Worm (Caenorhabditis elegans) whole organism, L1 larva: ENCODE results near the gene T22B7.4.

Experiments used
- C04F5.9 ChIP-seq: sonication (generic microtip); optimal IDR thresholded peaks from 2 replicates; lab custom pipeline; 2016; ENCODE audit warnings: missing genetic modification characterization, missing compliant biosample characterization
- C34B4.2 ChIP-seq: sonication (generic microtip); optimal IDR thresholded peaks from 2 replicates; lab custom pipeline; 2017; ENCODE audit warnings: mild to moderate bottlenecking, missing genetic modification characterization, missing compliant biosample characterization
- blmp-1 ChIP-seq: fragments of 150-350 bp; optimal IDR thresholded peaks from 2 replicates; lab custom pipeline; 2014; ENCODE audit warnings: missing biosample characterization, missing genetic modification characterization
- ceh-82 ChIP-seq, 3 experiments: fragments of 150-350 bp in 1 of 3; sonication (generic microtip) in 2 of 3; optimal IDR thresholded peaks; 2 replicates each; lab custom pipeline; 2014 to 2017; ENCODE audit warnings: missing biosample characterization in 3 of 3, missing genetic modification characterization in 3 of 3
- ceh-88 ChIP-seq: fragments of 200-800 bp; sonication (Bioruptor generic); IDR thresholded peaks from 2 replicates; pipeline ENCODE4 v1.3.6; 2022; ENCODE audit warnings: missing genetic modification characterization, missing compliant biosample characterization
- efl-1 ChIP-seq, 4 experiments: fragments of 150-350 bp; optimal IDR thresholded peaks in 3 of 4; peaks in 1 of 4; 1 replicate in 1 of 4; 2 replicates in 3 of 4; lab custom pipeline; 2014; ENCODE audit warnings: missing biosample characterization in 2 of 4, missing genetic modification characterization in 2 of 4, missing genetic modification reagents in 2 of 4
- elt-2 ChIP-seq: sonication (generic microtip); optimal IDR thresholded peaks from 2 replicates; lab custom pipeline; 2016; ENCODE audit warnings: missing genetic modification characterization, mild to moderate bottlenecking, inconsistent platforms, missing compliant biosample characterization, missing genetic modification reagents
- elt-3 ChIP-seq, 6 experiments: fragments of 150-350 bp in 1 of 6; sonication (generic microtip); optimal IDR thresholded peaks; 2 replicates each; lab custom pipeline; 2017 to 2018; ENCODE audit warnings: missing biosample characterization in 6 of 6, missing genetic modification characterization in 6 of 6, inconsistent platforms in 1 of 6
- fkh-10 ChIP-seq: sonication (generic microtip); optimal IDR thresholded peaks from 2 replicates; lab custom pipeline; 2017; ENCODE audit warnings: missing biosample characterization, missing genetic modification reagents, missing genetic modification characterization
- grh-1 ChIP-seq: fragments of 200-800 bp; sonication (Bioruptor generic); IDR thresholded peaks from 2 replicates; pipeline ENCODE4 v1.3.6; 2022; ENCODE audit warnings: missing genetic modification reagents, missing genetic modification characterization, missing compliant biosample characterization
- irx-1 ChIP-seq: sonication (generic microtip); optimal IDR thresholded peaks from 2 replicates; lab custom pipeline; 2016; ENCODE audit warnings: missing genetic modification characterization, missing compliant biosample characterization
- lin-14 ChIP-seq: fragments of 200-800 bp; sonication (Bioruptor generic); optimal IDR thresholded peaks from 2 replicates; lab custom pipeline; 2018; ENCODE audit warnings: mild to moderate bottlenecking, missing genetic modification characterization, moderate library complexity, missing compliant biosample characterization
- lin-15B ChIP-seq: fragments of 150-350 bp; sonication (generic microtip); optimal IDR thresholded peaks from 3 replicates; lab custom pipeline; 2014; ENCODE audit warnings: missing biosample characterization, missing genetic modification characterization
- lin-35 ChIP-seq, 2 experiments: fragments of 150-350 bp; optimal IDR thresholded peaks; 2 replicates each; lab custom pipeline; 2014; ENCODE audit warnings: missing biosample characterization in 2 of 2, missing genetic modification characterization in 2 of 2, missing genetic modification reagents in 2 of 2
- lin-39 ChIP-seq: fragments of 150-350 bp; optimal IDR thresholded peaks from 2 replicates; lab custom pipeline; 2014; ENCODE audit warnings: missing biosample characterization, missing genetic modification reagents, missing genetic modification characterization
- lsy-2 ChIP-seq, 2 experiments: fragments of 150-350 bp; optimal IDR thresholded peaks; 2 replicates each; lab custom pipeline; 2014; ENCODE audit warnings: missing biosample characterization in 2 of 2, missing genetic modification characterization in 2 of 2
- mdl-1 ChIP-seq, 2 experiments: fragments of 150-350 bp; optimal IDR thresholded peaks; 2 replicates each; lab custom pipeline; 2014 to 2017; ENCODE audit warnings: missing biosample characterization in 2 of 2, missing genetic modification characterization in 2 of 2, inconsistent platforms in 1 of 2
- nhr-19 ChIP-seq: fragments of 200-800 bp; sonication (Bioruptor generic); conservative IDR thresholded peaks from 2 replicates; pipeline ENCODE4 v1.3.6; 2022; ENCODE audit warnings: missing genetic modification characterization, missing compliant biosample characterization
- nhr-20 ChIP-seq: sonication (generic microtip); optimal IDR thresholded peaks from 2 replicates; lab custom pipeline; 2016; ENCODE audit warnings: mild to moderate bottlenecking, missing genetic modification characterization, missing compliant biosample characterization
- nhr-71 ChIP-seq: sonication (generic microtip); optimal IDR thresholded peaks from 2 replicates; lab custom pipeline; 2016; ENCODE audit warnings: mild to moderate bottlenecking, missing genetic modification characterization, moderate library complexity, missing compliant biosample characterization
- nhr-77 ChIP-seq: fragments of 150-350 bp; optimal IDR thresholded peaks from 2 replicates; lab custom pipeline; 2014; ENCODE audit warnings: missing biosample characterization, missing genetic modification characterization
- nhr-85 ChIP-seq: sonication (generic microtip); peaks from one replicate; lab custom pipeline; 2016; ENCODE audit warnings: missing genetic modification characterization, inconsistent platforms, missing compliant biosample characterization
- nhr-90 ChIP-seq: sonication (generic microtip); optimal IDR thresholded peaks from 2 replicates; lab custom pipeline; 2016; ENCODE audit warnings: mild to moderate bottlenecking, missing genetic modification characterization, missing compliant biosample characterization; ENCODE audit not compliant: poor library complexity
- pax-3 ChIP-seq: fragments of 200-800 bp; sonication (Bioruptor generic); optimal IDR thresholded peaks from 2 replicates; lab custom pipeline; 2018; ENCODE audit warnings: mild to moderate bottlenecking, missing genetic modification characterization, moderate library complexity, missing compliant biosample characterization
- pqm-1 ChIP-seq: sonication (generic microtip); optimal IDR thresholded peaks from 3 replicates; lab custom pipeline; 2017; ENCODE audit warnings: missing biosample characterization, missing genetic modification characterization
- snu-23 ChIP-seq: sonication (generic microtip); optimal IDR thresholded peaks from 2 replicates; lab custom pipeline; 2016; ENCODE audit warnings: missing genetic modification characterization, missing compliant biosample characterization
- sup-37 ChIP-seq: fragments of 200-800 bp; sonication (Bioruptor generic); optimal IDR thresholded peaks from 2 replicates; lab custom pipeline; 2018; ENCODE audit warnings: mild to moderate bottlenecking, missing genetic modification characterization, missing compliant biosample characterization
- tbx-2 ChIP-seq: sonication (generic microtip); optimal IDR thresholded peaks from 2 replicates; lab custom pipeline; 2016; ENCODE audit warnings: missing genetic modification characterization, missing compliant biosample characterization
- unc-130 ChIP-seq: fragments of 150-350 bp; optimal IDR thresholded peaks from 2 replicates; lab custom pipeline; 2017; ENCODE audit warnings: missing biosample characterization, missing genetic modification characterization, inconsistent platforms
- unc-86 ChIP-seq: sonication (generic microtip); optimal IDR thresholded peaks from 2 replicates; lab custom pipeline; 2016; ENCODE audit warnings: missing genetic modification characterization, missing compliant biosample characterization
- zip-4 ChIP-seq: fragments of 200-800 bp; sonication (Bioruptor generic); optimal IDR thresholded peaks from 2 replicates; lab custom pipeline; 2018; ENCODE audit warnings: mild to moderate bottlenecking, missing genetic modification characterization, moderate library complexity, missing compliant biosample characterization
- ztf-4 ChIP-seq: fragments of 150-350 bp; optimal IDR thresholded peaks from 2 replicates; lab custom pipeline; 2014; ENCODE audit warnings: missing biosample characterization, missing genetic modification characterization

T22B7.4 gene

ce11 chrX:5616000-5616399, 25.2 kb downstream of the T22B7.4 start:
- TF ChIP-seq blmp-1 (tag; lab: Kevin White, UChicago) (no peak), efl-1 (optimal IDR thresholded peaks at IDR 0.05; lab: Kevin White, UChicago) (no peak), efl-1 (GFP tag; optimal IDR thresholded peaks at IDR 0.05 in 1 of 2; lab: Kevin White, UChicago) (peak in 1 of 2 experiments; percentile 4)

ce11 chrX:5611155-5611554, 30.1 kb downstream of the T22B7.4 start, which contains the start of gene octr-1:
TSS of gene octr-1 (minus strand) at chrX:5611255.
- no peak for TF ChIP-seq pqm-1
- no peak for TF ChIP-seq ceh-82 (tag; optimal IDR thresholded peaks at IDR 0.05; lab: Kevin White, UChicago)

ce11 chrX:5605049-5605448, 36.2 kb downstream of the T22B7.4 start:
- TF ChIP-seq lin-15B (tag; lab: Kevin White, UChicago) (no peak), nhr-85 (peak; percentile 49), elt-3 (tag; optimal IDR thresholded peaks at IDR 0.05; lab: Kevin White, UChicago) (peak in 2 of 6 experiments; percentile 45 to 70), blmp-1 (tag; lab: Kevin White, UChicago) (peak; percentile 81), lin-39 (tag; lab: Kevin White, UChicago) (no peak), irx-1 (tag; lab: Kevin White, UChicago) (no peak)

ce11 chrX:5603338-5603816, 37.8 kb downstream of the T22B7.4 start, which contains the start of gene F14D12.1:
TSS of gene F14D12.1 (plus strand) at chrX:5603766.
- peak in 4 of 6 experiments; percentile 47 to 90 (median 86) for TF ChIP-seq elt-3 (tag; optimal IDR thresholded peaks at IDR 0.05; lab: Kevin White, UChicago)
- peak in 1 of 2 experiments; percentile 31 for TF ChIP-seq lsy-2 (tag; optimal IDR thresholded peaks at IDR 0.05; lab: Kevin White, UChicago)
- peak; percentile 29 for TF ChIP-seq tbx-2 (tag; lab: Kevin White, UChicago)
- no peak for TF ChIP-seq C34B4.2
- TF ChIP-seq nhr-77: no peak
- TF ChIP-seq blmp-1 (tag; lab: Kevin White, UChicago): peak; percentile 79
- no peak for TF ChIP-seq zip-4
- TF ChIP-seq nhr-90 (tag; lab: Kevin White, UChicago): peak; percentile 50
- TF ChIP-seq unc-130 (tag; lab: Kevin White, UChicago): peak; percentile 20
- peak; percentile 52 for TF ChIP-seq snu-23 (GFP tag; lab: Kevin White, UChicago)
- no peak for TF ChIP-seq C04F5.9
- TF ChIP-seq lin-35 (GFP tag; optimal IDR thresholded peaks at IDR 0.05; lab: Kevin White, UChicago): peak in 1 of 2 experiments; percentile 49
- peak; percentile 69 for TF ChIP-seq lin-14 (GFP tag; lab: Kevin White, UChicago)
- TF ChIP-seq fkh-10: no peak
- peak; percentile 40 for TF ChIP-seq nhr-19 (GFP tag; lab: Robert Waterston, UW)
- TF ChIP-seq irx-1 (tag; lab: Kevin White, UChicago): no peak
- 0 out of 2 replicates have a peak, but pooled peaks have one; percentile 30 for TF ChIP-seq grh-1 (GFP tag; lab: Robert Waterston, UW)
- peak; percentile 70 for TF ChIP-seq nhr-20 (tag; lab: Kevin White, UChicago)
- TF ChIP-seq mdl-1 (tag; optimal IDR thresholded peaks at IDR 0.05; lab: Kevin White, UChicago): peak in 1 of 2 experiments; percentile 40
- TF ChIP-seq ztf-4 (tag; lab: Kevin White, UChicago): peak; percentile 11
- peak; percentile 59 for TF ChIP-seq nhr-71 (tag; lab: Kevin White, UChicago)
- peak; percentile 94 for TF ChIP-seq nhr-85
- TF ChIP-seq, all 84 proteins: peak for 16

ce11 chrX:5599224-5599623, 42.0 kb downstream of the T22B7.4 start, which contains the start of gene sulp-2:
TSS of gene sulp-2 (minus strand) at chrX:5599330.
- TF ChIP-seq ceh-88 (GFP tag; lab: Robert Waterston, UW) (no peak), pax-3 (no peak), unc-86 (tag; lab: Kevin White, UChicago) (no peak), elt-2 (tag; lab: Kevin White, UChicago) (peak; percentile 9), sup-37 (GFP tag; lab: Kevin White, UChicago) (no peak)
- TF ChIP-seq, all 84 proteins: peak for 1
